Worm (Caenorhabditis elegans) whole organism, mixed stage, embryonic: ENCODE data around the gene K10C2.12.

Experiments used
- M03D4.4 ChIP-seq: sonication (generic microtip); optimal IDR thresholded peaks from 2 replicates; lab custom pipeline; 2017; ENCODE audit warnings: mild to moderate bottlenecking, missing genetic modification characterization, missing compliant biosample characterization
- bed-3 ChIP-seq: fragments of 200-800 bp; sonication (Bioruptor generic); optimal IDR thresholded peaks from 3 replicates; lab custom pipeline; 2018; ENCODE audit warnings: mild to moderate bottlenecking, missing genetic modification characterization, moderate library complexity, missing compliant biosample characterization
- blmp-1 ChIP-seq: fragments of 150-350 bp; optimal IDR thresholded peaks from 2 replicates; lab custom pipeline; 2014; ENCODE audit warnings: missing biosample characterization, missing genetic modification characterization
- ceh-43 ChIP-seq: fragments of 200-800 bp; sonication (Bioruptor generic); optimal IDR thresholded peaks from 2 replicates; lab custom pipeline; 2018; ENCODE audit warnings: mild to moderate bottlenecking, missing genetic modification characterization, moderate library complexity, missing compliant biosample characterization
- ces-1 ChIP-seq: fragments of 150-350 bp; optimal IDR thresholded peaks from 2 replicates; lab custom pipeline; 2014; ENCODE audit warnings: missing biosample characterization, missing genetic modification reagents, missing genetic modification characterization
- elt-1 ChIP-seq: sonication (generic microtip); optimal IDR thresholded peaks from 2 replicates; lab custom pipeline; 2017; ENCODE audit warnings: missing genetic modification characterization, mild to moderate bottlenecking, missing compliant biosample characterization, antibody characterized with exemption, moderate library complexity, borderline replicate concordance; ENCODE audit not compliant: insufficient read depth
- elt-3 ChIP-seq: fragments of 150-350 bp; optimal IDR thresholded peaks from 2 replicates; lab custom pipeline; 2014; ENCODE audit warnings: missing biosample characterization, missing genetic modification characterization
- ham-2 ChIP-seq: fragments of 200-800 bp; sonication (Bioruptor generic); optimal IDR thresholded peaks from 2 replicates; lab custom pipeline; 2018; ENCODE audit warnings: mild to moderate bottlenecking, missing genetic modification characterization, missing compliant biosample characterization
- hlh-1 ChIP-seq: fragments of 150-350 bp; optimal IDR thresholded peaks from 2 replicates; lab custom pipeline; 2014; ENCODE audit warnings: missing biosample characterization, missing genetic modification reagents, missing genetic modification characterization
- lin-13 ChIP-seq: fragments of 150-350 bp; optimal IDR thresholded peaks from 2 replicates; lab custom pipeline; 2014; ENCODE audit warnings: missing biosample characterization, missing genetic modification characterization
- lin-32 ChIP-seq: fragments of 200-800 bp; sonication (Bioruptor generic); optimal IDR thresholded peaks from 2 replicates; lab custom pipeline; 2018; ENCODE audit warnings: mild to moderate bottlenecking, missing genetic modification characterization, missing compliant biosample characterization
- mab-5 ChIP-seq: fragments of 150-350 bp; optimal IDR thresholded peaks from 2 replicates; lab custom pipeline; 2014; ENCODE audit warnings: missing biosample characterization, missing genetic modification characterization
- mls-2 ChIP-seq: sonication (generic microtip); optimal IDR thresholded peaks from 2 replicates; lab custom pipeline; 2016; ENCODE audit warnings: mild to moderate bottlenecking, missing genetic modification characterization, moderate library complexity, missing compliant biosample characterization
- nhr-2 ChIP-seq: fragments of 150-350 bp; optimal IDR thresholded peaks from 2 replicates; lab custom pipeline; 2014; ENCODE audit warnings: missing biosample characterization, missing genetic modification characterization
- nhr-237 ChIP-seq: fragments of 150-350 bp; optimal IDR thresholded peaks from 2 replicates; lab custom pipeline; 2014; ENCODE audit warnings: missing biosample characterization, missing genetic modification characterization
- nhr-28 ChIP-seq: fragments of 150-350 bp; optimal IDR thresholded peaks from 2 replicates; lab custom pipeline; 2014; ENCODE audit warnings: missing biosample characterization, missing genetic modification characterization
- nhr-76 ChIP-seq: sonication (generic microtip); optimal IDR thresholded peaks from 2 replicates; lab custom pipeline; 2017; ENCODE audit warnings: missing biosample characterization, missing genetic modification characterization
- pha-4 ChIP-seq: fragments of 150-350 bp; optimal IDR thresholded peaks from 2 replicates; lab custom pipeline; 2018; ENCODE audit warnings: missing biosample characterization, missing genetic modification reagents, missing genetic modification characterization
- sem-2 ChIP-seq: fragments of 200-800 bp; sonication (Bioruptor generic); optimal IDR thresholded peaks from 2 replicates; lab custom pipeline; 2018; ENCODE audit warnings: mild to moderate bottlenecking, missing genetic modification characterization, missing compliant biosample characterization
- tbx-8 ChIP-seq: fragments of 200-800 bp; sonication (Bioruptor generic); optimal IDR thresholded peaks from 2 replicates; lab custom pipeline; 2018; ENCODE audit warnings: mild to moderate bottlenecking, missing genetic modification characterization, moderate library complexity, missing compliant biosample characterization
- unc-120 ChIP-seq: sonication (generic microtip); optimal IDR thresholded peaks from 2 replicates; lab custom pipeline; 2017; ENCODE audit warnings: missing genetic modification characterization, missing compliant biosample characterization; ENCODE audit not compliant: poor library complexity, severe bottlenecking
- unc-39 ChIP-seq: fragments of 150-350 bp; optimal IDR thresholded peaks from 2 replicates; lab custom pipeline; 2014; ENCODE audit warnings: missing biosample characterization, missing genetic modification characterization
- unc-62 ChIP-seq: fragments of 150-350 bp; optimal IDR thresholded peaks from 2 replicates; lab custom pipeline; 2014; ENCODE audit warnings: missing biosample characterization, missing genetic modification reagents, missing genetic modification characterization
- zip-8 ChIP-seq: fragments of 150-350 bp; optimal IDR thresholded peaks from 2 replicates; lab custom pipeline; 2014; ENCODE audit warnings: missing biosample characterization, missing genetic modification characterization
- ztf-11 ChIP-seq: fragments of 150-350 bp; optimal IDR thresholded peaks from 2 replicates; lab custom pipeline; 2014; ENCODE audit warnings: missing biosample characterization, missing genetic modification characterization

K10C2.12 gene

DNA sequence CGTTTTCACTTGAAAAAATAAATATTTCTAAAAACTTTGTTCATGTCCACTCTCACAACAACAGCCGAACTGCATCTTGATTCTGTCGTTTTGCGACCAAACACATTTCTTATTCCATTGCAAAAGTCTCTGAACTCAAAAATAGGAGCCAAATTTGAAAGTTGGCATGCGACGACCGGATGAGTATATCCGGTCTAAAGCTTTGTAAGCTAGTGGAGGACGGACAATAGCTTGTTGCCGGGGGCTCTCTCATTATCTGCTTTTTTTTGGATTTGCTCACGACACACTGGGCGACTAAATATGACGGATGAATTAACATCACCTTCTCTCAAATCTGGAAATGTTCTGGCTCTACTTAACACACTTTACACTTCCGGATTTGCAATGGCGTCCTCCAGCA lies 41.1 kb upstream of the K10C2.12 start, which contains the start of gene K04E7.1:
K04E7.1 (plus strand) TSS at position 301 of the 400 bp plus-strand sequence.
- TF ChIP-seq ceh-43 (GFP tag; lab: Kevin White, UChicago) (no peak), zip-8 (tag; lab: Kevin White, UChicago) (no peak), nhr-28 (tag; lab: Kevin White, UChicago) (no peak), nhr-76 (tag; lab: Kevin White, UChicago) (no peak), nhr-237 (no peak), ztf-11 (tag; lab: Kevin White, UChicago) (no peak), unc-120 (tag; lab: Kevin White, UChicago) (no peak), sem-2 (no peak)

DNA sequence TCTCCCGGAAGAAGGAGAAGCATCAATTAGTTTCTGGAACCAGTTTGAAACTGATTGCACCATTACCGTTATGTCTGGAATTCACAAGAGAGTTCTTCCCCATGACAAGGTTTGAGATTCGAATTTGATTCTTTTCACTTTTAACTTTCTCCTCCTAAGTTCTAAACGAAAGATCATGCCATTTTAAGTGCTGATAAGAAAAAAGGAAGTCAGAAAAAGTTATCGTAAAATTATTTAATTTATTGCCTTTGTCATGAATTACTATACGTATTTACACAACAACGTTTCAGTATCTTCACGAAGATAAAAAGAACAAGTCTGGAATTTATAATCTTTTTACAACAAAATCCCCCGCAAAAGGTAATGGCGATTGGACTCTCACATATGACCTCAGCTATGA lies 39.5 kb upstream of the K10C2.12 start:
- TF ChIP-seq unc-62 (GFP tag; lab: Kevin White, UChicago) (no peak), zip-8 (tag; lab: Kevin White, UChicago) (no peak), nhr-237 (no peak), blmp-1 (no peak), mls-2 (tag; lab: Kevin White, UChicago) (no peak), ces-1 (GFP tag; lab: Kevin White, UChicago) (no peak), ceh-43 (GFP tag; lab: Kevin White, UChicago) (no peak), M03D4.4 (tag; lab: Kevin White, UChicago) (no peak), ham-2 (GFP tag; lab: Kevin White, UChicago) (no peak), ztf-11 (tag; lab: Kevin White, UChicago) (no peak), pha-4 (tag; lab: Kevin White, UChicago) (no peak), unc-120 (tag; lab: Kevin White, UChicago) (no peak)

DNA sequence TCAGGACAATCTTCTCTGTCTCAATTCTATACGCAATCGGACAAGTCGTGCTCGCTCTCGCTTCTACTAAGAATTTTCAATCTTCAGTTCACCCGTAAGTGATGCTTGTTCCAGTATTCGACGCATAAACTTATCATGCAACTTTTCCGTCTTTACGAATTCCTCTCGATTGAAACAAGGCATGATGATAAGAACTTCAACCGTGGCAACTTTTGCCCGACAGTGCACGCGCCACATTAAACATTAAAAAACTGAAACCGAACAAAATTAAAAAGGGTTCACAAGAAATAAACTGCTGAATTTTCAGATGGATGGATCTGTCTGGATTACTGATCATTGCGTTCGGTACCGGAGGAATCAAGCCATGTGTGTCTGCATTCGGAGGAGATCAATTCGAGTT lies 37.9 kb upstream of the K10C2.12 start:
- TF ChIP-seq elt-1 (tag; lab: Kevin White, UChicago) (no peak), blmp-1 (no peak)

ce11 chrX:6458001-6458400 lies 37.4 kb upstream of the K10C2.12 start:
- no peak for TF ChIP-seq lin-13 (tag; lab: Kevin White, UChicago)
- TF ChIP-seq mab-5 (tag; lab: Kevin White, UChicago): no peak
- TF ChIP-seq blmp-1: no peak
- TF ChIP-seq nhr-2 (tag; lab: Kevin White, UChicago): no peak
- TF ChIP-seq bed-3: no peak
- TF ChIP-seq elt-3: no peak
- no peak for TF ChIP-seq ceh-43 (GFP tag; lab: Kevin White, UChicago)
- no peak for TF ChIP-seq lin-32 (GFP tag; lab: Kevin White, UChicago)

DNA sequence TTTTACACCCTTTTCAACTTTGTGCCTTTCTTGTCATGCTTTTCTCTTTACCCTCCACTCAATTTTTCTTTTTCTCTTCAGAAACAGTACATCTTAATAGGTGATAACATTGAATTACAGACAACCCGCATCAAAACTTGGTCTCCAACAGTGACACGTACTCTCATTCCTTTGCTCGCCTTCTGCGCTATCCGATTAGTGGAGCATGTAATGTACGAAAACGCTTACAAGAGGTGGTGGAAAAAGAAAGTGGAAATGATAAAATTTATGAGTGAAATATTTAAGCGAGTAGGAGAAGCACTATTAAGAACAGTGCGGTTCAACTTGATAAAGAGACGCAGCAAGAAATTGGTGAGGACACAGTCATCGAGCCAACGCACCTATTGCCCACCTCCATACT lies 36.0 kb upstream of the K10C2.12 start, which contains the start of gene pept-1:
pept-1 (plus strand) TSS at position 306 of the 400 bp plus-strand sequence.
- TF ChIP-seq ces-1 (GFP tag; lab: Kevin White, UChicago) (no peak), unc-62 (GFP tag; lab: Kevin White, UChicago) (no peak), ham-2 (GFP tag; lab: Kevin White, UChicago) (no peak), tbx-8 (GFP tag; lab: Kevin White, UChicago) (no peak), mab-5 (tag; lab: Kevin White, UChicago) (no peak), nhr-237 (no peak), pha-4 (tag; lab: Kevin White, UChicago) (no peak), nhr-76 (tag; lab: Kevin White, UChicago) (no peak), ceh-43 (GFP tag; lab: Kevin White, UChicago) (no peak), elt-1 (tag; lab: Kevin White, UChicago) (no peak), hlh-1 (no peak), elt-3 (no peak), lin-32 (GFP tag; lab: Kevin White, UChicago) (no peak)

DNA sequence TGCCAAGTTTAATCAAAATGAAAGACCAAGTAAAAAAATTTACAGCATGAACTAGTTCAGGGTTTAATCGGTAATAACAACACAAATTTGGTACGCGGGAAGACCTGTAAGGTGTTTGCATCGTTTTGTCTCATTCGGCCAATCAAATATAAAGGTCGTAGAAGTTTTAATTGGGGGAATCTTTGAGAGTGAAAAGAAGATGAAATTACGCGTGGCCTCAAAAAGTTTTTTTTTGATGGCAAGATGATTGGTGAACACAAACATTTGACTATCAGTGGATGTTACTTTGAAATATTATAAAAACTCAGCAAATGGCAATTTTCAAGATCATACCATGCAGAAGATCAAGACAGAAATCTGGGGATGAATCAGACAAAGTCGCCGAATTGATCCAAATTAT lies 34.6 kb upstream of the K10C2.12 start, which contains the start of gene nas-33:
nas-33 (minus strand) TSS at position 101 of the 400 bp plus-strand sequence.
- TF ChIP-seq unc-62 (GFP tag; lab: Kevin White, UChicago) (no peak), elt-1 (tag; lab: Kevin White, UChicago) (no peak), pha-4 (tag; lab: Kevin White, UChicago) (no peak), ces-1 (GFP tag; lab: Kevin White, UChicago) (no peak), M03D4.4 (tag; lab: Kevin White, UChicago) (no peak), tbx-8 (GFP tag; lab: Kevin White, UChicago) (no peak), hlh-1 (no peak), bed-3 (no peak), blmp-1 (no peak), lin-13 (tag; lab: Kevin White, UChicago) (no peak), nhr-2 (tag; lab: Kevin White, UChicago) (no peak), unc-39 (tag; lab: Kevin White, UChicago) (no peak)
- TF ChIP-seq, all 35 proteins: peak for 0
